Fruit fly (Drosophila melanogaster) whole organism, embryonic: ENCODE results near the gene CG9132.

Source experiments
- ATbp ChIP-seq: fragments of 200-800 bp; sonication (Bioruptor generic); optimal IDR thresholded peaks from 2 replicates; lab custom pipeline; 2017; ENCODE audit warnings: missing biosample characterization, mild to moderate bottlenecking, missing genetic modification characterization, missing genetic modification reagents
- Aef1 ChIP-seq: fragments of 200-800 bp; sonication (Bioruptor generic); IDR thresholded peaks from 3 replicates; pipeline ENCODE4 v1.3.6; 2022; ENCODE audit warnings: missing biosample characterization, missing genetic modification characterization
- Antp ChIP-seq: fragments of 200-800 bp; sonication (Bioruptor generic); optimal IDR thresholded peaks from 3 replicates; lab custom pipeline; 2016; ENCODE audit warnings: missing biosample characterization, missing genetic modification characterization
- CG10321 ChIP-seq: fragments of 200-800 bp; sonication (Bioruptor generic); IDR thresholded peaks from 2 replicates; pipeline ENCODE4 v1.3.6; 2022; ENCODE audit warnings: missing biosample characterization, missing genetic modification characterization
- CG10543 ChIP-seq: fragments of 200-800 bp; sonication (Bioruptor generic); optimal IDR thresholded peaks from 3 replicates; lab custom pipeline; 2017; ENCODE audit warnings: missing biosample characterization, mild to moderate bottlenecking, missing genetic modification characterization, moderate library complexity
- CG11398 ChIP-seq: fragments of 200-800 bp; sonication (Bioruptor generic); optimal IDR thresholded peaks from 2 replicates; lab custom pipeline; 2016; ENCODE audit warnings: missing biosample characterization, missing genetic modification characterization
- CG13424 ChIP-seq: fragments of 200-800 bp; sonication (Bioruptor generic); optimal IDR thresholded peaks from 2 replicates; lab custom pipeline; 2019; ENCODE audit warnings: missing biosample characterization, mild to moderate bottlenecking, missing genetic modification characterization, moderate library complexity
- CG15269 ChIP-seq: fragments of 200-800 bp; sonication (Bioruptor generic); optimal IDR thresholded peaks from 2 replicates; lab custom pipeline; 2018; ENCODE audit warnings: missing biosample characterization, mild to moderate bottlenecking, missing genetic modification characterization, moderate library complexity
- CG15514 ChIP-seq: fragments of 200-800 bp; sonication (Bioruptor generic); optimal IDR thresholded peaks from 3 replicates; lab custom pipeline; 2017; ENCODE audit warnings: missing biosample characterization, missing genetic modification characterization, mild to moderate bottlenecking, moderate library complexity, missing genetic modification reagents
- CG16815 ChIP-seq: fragments of 200-800 bp; sonication (Bioruptor generic); optimal IDR thresholded peaks from 3 replicates; lab custom pipeline; 2017; ENCODE audit warnings: missing biosample characterization, mild to moderate bottlenecking, missing genetic modification characterization
- CG17802 ChIP-seq: fragments of 200-800 bp; sonication (Bioruptor generic); optimal IDR thresholded peaks from 2 replicates; lab custom pipeline; 2018; ENCODE audit warnings: missing biosample characterization, mild to moderate bottlenecking, missing genetic modification characterization, moderate library complexity
- CG18476 ChIP-seq: fragments of 200-800 bp; sonication (Bioruptor generic); optimal IDR thresholded peaks from 2 replicates; lab custom pipeline; 2016; ENCODE audit warnings: missing biosample characterization, mild to moderate bottlenecking, missing genetic modification characterization
- CG2120 ChIP-seq: fragments of 200-800 bp; sonication (Bioruptor generic); optimal IDR thresholded peaks from 3 replicates; lab custom pipeline; 2016; ENCODE audit warnings: missing biosample characterization, missing genetic modification characterization
- CG2678 ChIP-seq: fragments of 200-800 bp; sonication (Bioruptor generic); optimal IDR thresholded peaks from 3 replicates; lab custom pipeline; 2019; ENCODE audit warnings: missing biosample characterization, mild to moderate bottlenecking, missing genetic modification characterization, moderate library complexity
- CG34422 ChIP-seq: fragments of 200-800 bp; sonication (Bioruptor generic); IDR thresholded peaks from 3 replicates; pipeline ENCODE4 v1.3.6; 2022; ENCODE audit warnings: missing biosample characterization, missing genetic modification characterization
- CG42726 ChIP-seq: fragments of 200-800 bp; sonication (Bioruptor generic); IDR thresholded peaks from 2 replicates; pipeline ENCODE4 v1.3.6; 2022; ENCODE audit warnings: missing biosample characterization, missing genetic modification characterization; ENCODE audit not compliant: partially characterized antibody
- CG7372 ChIP-seq: fragments of 200-800 bp; sonication (Bioruptor generic); IDR thresholded peaks from 2 replicates; pipeline ENCODE4 v1.3.6; 2022; ENCODE audit warnings: missing biosample characterization, missing genetic modification characterization
- CG7839 ChIP-seq: fragments of 200-800 bp; sonication (Bioruptor generic); optimal IDR thresholded peaks from 3 replicates; lab custom pipeline; 2018; ENCODE audit warnings: missing biosample characterization, mild to moderate bottlenecking, missing genetic modification characterization, moderate library complexity
- CG7987 ChIP-seq: fragments of 200-800 bp; sonication (Bioruptor generic); optimal IDR thresholded peaks from 2 replicates; lab custom pipeline; 2018; ENCODE audit warnings: missing biosample characterization, mild to moderate bottlenecking, missing genetic modification characterization, moderate library complexity
- CG8290 ChIP-seq, 3 experiments: fragments of 200-800 bp; sonication (Bioruptor generic); optimal IDR thresholded peaks; 2 replicates each; lab custom pipeline; 2016 to 2019; ENCODE audit warnings: missing biosample characterization in 3 of 3, missing genetic modification characterization in 3 of 3, mild to moderate bottlenecking in 2 of 3, moderate library complexity in 1 of 3
- CG8388 ChIP-seq: fragments of 200-800 bp; sonication (Bioruptor generic); optimal IDR thresholded peaks from 2 replicates; lab custom pipeline; 2019; ENCODE audit warnings: missing biosample characterization, mild to moderate bottlenecking, missing genetic modification characterization, moderate library complexity
- CG8924 ChIP-seq: fragments of 200-800 bp; optimal IDR thresholded peaks from 3 replicates; lab custom pipeline; 2019; ENCODE audit warnings: missing biosample characterization, mild to moderate bottlenecking, missing genetic modification characterization, moderate library complexity
- CG8944 ChIP-seq: fragments of 200-800 bp; sonication (Bioruptor generic); optimal IDR thresholded peaks from 3 replicates; lab custom pipeline; 2016; ENCODE audit warnings: missing biosample characterization, missing genetic modification characterization
- Dfd ChIP-seq, 2 experiments: fragments of >200 bp; optimal IDR thresholded peaks; 2 replicates each; lab custom pipeline; 2017; ENCODE audit warnings: missing biosample characterization in 2 of 2, missing genetic modification characterization in 2 of 2
- Dp ChIP-seq: fragments of 200-800 bp; sonication (Bioruptor generic); optimal IDR thresholded peaks from 2 replicates; lab custom pipeline; 2018; ENCODE audit warnings: missing biosample characterization, mild to moderate bottlenecking, missing genetic modification characterization, moderate library complexity
- H2.0 ChIP-seq: fragments of 200-800 bp; sonication (Bioruptor generic); IDR thresholded peaks from 2 replicates; pipeline ENCODE4 v1.3.6; 2022; ENCODE audit warnings: missing biosample characterization, missing genetic modification characterization
- Hand ChIP-seq: fragments of 200-800 bp; sonication (Bioruptor generic); optimal IDR thresholded peaks from 2 replicates; lab custom pipeline; 2017; ENCODE audit warnings: mild to moderate bottlenecking, missing biosample characterization, missing genetic modification reagents, missing genetic modification characterization
- Max ChIP-seq: fragments of 200-800 bp; sonication (Bioruptor generic); optimal IDR thresholded peaks from 2 replicates; lab custom pipeline; 2016; ENCODE audit warnings: missing biosample characterization, mild to moderate bottlenecking, missing genetic modification characterization
- Med ChIP-seq: fragments of 200-800 bp; sonication (Bioruptor generic); peaks from one replicate; lab custom pipeline; 2016; ENCODE audit warnings: missing biosample characterization, missing genetic modification characterization, mild to moderate bottlenecking, inconsistent platforms, moderate library complexity
- NFAT ChIP-seq: fragments of 200-800 bp; sonication (Bioruptor generic); IDR thresholded peaks from 2 replicates; pipeline ENCODE4 v1.3.6; 2022; ENCODE audit warnings: missing biosample characterization, missing genetic modification characterization
- Nf-YC ChIP-seq: fragments of 200-800 bp; optimal IDR thresholded peaks from 3 replicates; lab custom pipeline; 2019; ENCODE audit warnings: missing biosample characterization, mild to moderate bottlenecking, missing genetic modification characterization, moderate library complexity
- PHDP ChIP-seq: fragments of 200-800 bp; sonication (Bioruptor generic); optimal IDR thresholded peaks from 3 replicates; lab custom pipeline; 2018; ENCODE audit warnings: missing biosample characterization, mild to moderate bottlenecking, missing genetic modification characterization, moderate library complexity
- Rx ChIP-seq: fragments of 200-800 bp; sonication (Bioruptor generic); IDR thresholded peaks from 2 replicates; pipeline ENCODE4 v1.3.6; 2022; ENCODE audit warnings: missing biosample characterization, missing genetic modification characterization
- Ssrp ChIP-seq: fragments of 200-800 bp; sonication (Bioruptor generic); optimal IDR thresholded peaks from 2 replicates; lab custom pipeline; 2018; ENCODE audit warnings: missing biosample characterization, mild to moderate bottlenecking, missing genetic modification characterization, moderate library complexity
- aop ChIP-seq: fragments of 200-800 bp; sonication (Bioruptor generic); IDR thresholded peaks from 2 replicates; pipeline ENCODE4 v1.3.6; 2022; ENCODE audit warnings: missing biosample characterization, missing genetic modification characterization
- ap ChIP-seq: fragments of 200-800 bp; sonication (Bioruptor generic); IDR thresholded peaks from 2 replicates; pipeline ENCODE4 v1.3.6; 2022; ENCODE audit warnings: missing biosample characterization, missing genetic modification characterization
- ara ChIP-seq: fragments of 200-800 bp; sonication (Bioruptor generic); IDR thresholded peaks from 2 replicates; pipeline ENCODE4 v1.3.6; 2022; ENCODE audit warnings: missing biosample characterization, missing genetic modification characterization
- bsh ChIP-seq, 2 experiments: fragments of 200-800 bp; sonication (Bioruptor generic); optimal IDR thresholded peaks; 2 replicates each; lab custom pipeline; 2017 to 2018; ENCODE audit warnings: mild to moderate bottlenecking in 2 of 2, missing biosample characterization in 2 of 2, missing genetic modification characterization in 2 of 2, moderate library complexity in 1 of 2
- cato ChIP-seq: fragments of 200-800 bp; sonication (Bioruptor generic); optimal IDR thresholded peaks from 2 replicates; lab custom pipeline; 2016; ENCODE audit warnings: missing biosample characterization, missing genetic modification characterization, borderline replicate concordance
- cg ChIP-seq: fragments of 200-800 bp; sonication (Bioruptor generic); optimal IDR thresholded peaks from 3 replicates; lab custom pipeline; 2019; ENCODE audit warnings: missing biosample characterization, mild to moderate bottlenecking, missing genetic modification characterization, moderate library complexity
- dati ChIP-seq: fragments of 200-800 bp; sonication (Bioruptor generic); IDR thresholded peaks from 2 replicates; pipeline ENCODE4 v1.3.6; 2022; ENCODE audit warnings: missing biosample characterization, missing genetic modification characterization
- knrl ChIP-seq: fragments of 200-800 bp; sonication (Bioruptor generic); IDR thresholded peaks from 3 replicates; pipeline ENCODE4 v1.3.6; 2022; ENCODE audit warnings: missing biosample characterization, missing genetic modification characterization; ENCODE audit not compliant: partially characterized antibody
- mirr ChIP-seq: fragments of 200-800 bp; sonication (Bioruptor generic); optimal IDR thresholded peaks from 3 replicates; lab custom pipeline; 2018; ENCODE audit warnings: missing biosample characterization, mild to moderate bottlenecking, missing genetic modification characterization
- nau ChIP-seq: fragments of 200-800 bp; sonication (Bioruptor generic); optimal IDR thresholded peaks from 3 replicates; lab custom pipeline; 2017; ENCODE audit warnings: missing biosample characterization, mild to moderate bottlenecking, missing genetic modification characterization, missing genetic modification reagents
- nmo ChIP-seq: fragments of 200-800 bp; sonication (Bioruptor generic); optimal IDR thresholded peaks from 2 replicates; lab custom pipeline; 2018; ENCODE audit warnings: missing biosample characterization, mild to moderate bottlenecking, missing genetic modification characterization, moderate library complexity
- pb ChIP-seq: fragments of 200-800 bp; sonication (Bioruptor generic); optimal IDR thresholded peaks from 3 replicates; lab custom pipeline; 2016; ENCODE audit warnings: missing biosample characterization, missing genetic modification characterization
- ro ChIP-seq: fragments of 200-800 bp; sonication (Bioruptor generic); IDR thresholded peaks from 2 replicates; pipeline ENCODE4 v1.3.6; 2022; ENCODE audit warnings: missing biosample characterization, missing genetic modification characterization
- ssp ChIP-seq: fragments of 200-800 bp; sonication (Bioruptor generic); IDR thresholded peaks from 2 replicates; pipeline ENCODE4 v1.3.6; 2022; ENCODE audit warnings: missing biosample characterization, missing genetic modification characterization
- usp ChIP-seq: fragments of >200 bp; optimal IDR thresholded peaks from 2 replicates; lab custom pipeline; 2017; ENCODE audit warnings: missing biosample characterization, missing genetic modification characterization
- vfl ChIP-seq: fragments of 200-800 bp; sonication (Bioruptor generic); optimal IDR thresholded peaks from 2 replicates; lab custom pipeline; 2016; ENCODE audit warnings: missing biosample characterization, missing genetic modification characterization
- zfh1 ChIP-seq: fragments of 200-800 bp; sonication (Bioruptor generic); IDR thresholded peaks from 3 replicates; pipeline ENCODE4 v1.3.6; 2022; ENCODE audit warnings: missing biosample characterization, missing genetic modification characterization

Gene CG9132

dm6 chrX:16768770-16769169, 31.7 kb downstream of the CG9132 start (continued):
- TF ChIP-seq ro (GFP tag; lab: Robert Waterston, UW) (no peak), CG10321 (GFP tag; lab: Robert Waterston, UW) (no peak), CG17802 (no peak), bsh (GFP tag; optimal IDR thresholded peaks at IDR 0.05; lab: Kevin White, UChicago) (peak in 1 of 2 experiments; percentile 42), cato (no peak), CG10543 (GFP tag; lab: Kevin White, UChicago) (no peak), dati (GFP tag; lab: Robert Waterston, UW) (no peak), aop (GFP tag; lab: Robert Waterston, UW) (no peak), CG8924 (tag; lab: Kevin White, UChicago) (peak; percentile 6), CG42726 (GFP tag; lab: Robert Waterston, UW) (no peak), nau (no peak), pb (GFP tag; lab: Kevin White, UChicago) (no peak), PHDP (tag; lab: Kevin White, UChicago) (peak; percentile 22), Max (no peak), Antp (no peak), Aef1 (GFP tag; lab: Robert Waterston, UW) (no peak), vfl (no peak), CG15514 (no peak), zfh1 (GFP tag; lab: Robert Waterston, UW) (no peak), ara (no peak), CG7372 (GFP tag; lab: Robert Waterston, UW) (no peak), Rx (GFP tag; lab: Robert Waterston, UW) (peak; percentile 18; the same call in 1 of the 2 replicates), Med (peak; percentile 32), mirr (GFP tag; lab: Kevin White, UChicago) (no peak), CG11398 (GFP tag; lab: Kevin White, UChicago) (no peak), CG2678 (tag; lab: Kevin White, UChicago) (peak; percentile 52), CG2120 (GFP tag; lab: Kevin White, UChicago) (no peak), CG34422 (no peak), CG15269 (peak; percentile 27), ap (GFP tag; lab: Robert Waterston, UW) (no peak), ATbp (GFP tag; lab: Kevin White, UChicago) (peak; percentile 14), Hand (GFP tag; lab: Kevin White, UChicago) (no peak), NFAT (GFP tag; lab: Robert Waterston, UW) (no peak), ssp (GFP tag; lab: Robert Waterston, UW) (no peak), Ssrp (tag; lab: Kevin White, UChicago) (peak; percentile 18), CG8290 (GFP tag; optimal IDR thresholded peaks at IDR 0.05; lab: Kevin White, UChicago) (no peak), CG8290 (tag; optimal IDR thresholded peaks at IDR 0.05; lab: Kevin White, UChicago) (no peak), nmo (peak; percentile 69), H2.0 (GFP tag; lab: Robert Waterston, UW) (no peak), Nf-YC (tag; lab: Kevin White, UChicago) (no peak), CG7839 (tag; lab: Kevin White, UChicago) (peak; percentile 56), usp (no peak), CG7987 (GFP tag; lab: Kevin White, UChicago) (no peak), cg (GFP tag; lab: Kevin White, UChicago) (no peak), CG8388 (peak; percentile 10), CG18476 (GFP tag; lab: Kevin White, UChicago) (no peak), CG16815 (GFP tag; lab: Kevin White, UChicago) (no peak), CG13424 (peak; percentile 14), knrl (GFP tag; lab: Robert Waterston, UW) (no peak), Dp (GFP tag; lab: Kevin White, UChicago) (no peak), Dfd (GFP tag; optimal IDR thresholded peaks at IDR 0.05; lab: Kevin White, UChicago) (no peak), CG8944 (GFP tag; lab: Kevin White, UChicago) (no peak)
